Worm (Caenorhabditis elegans): ENCODE data around the gene R07B7.10.

ce11 chrV:12048445-12048844, 34.6 kb upstream of the R07B7.10 start, which contains the start of gene dars-2:
- no peak for TF ChIP-seq ceh-82 (tag; optimal IDR thresholded peaks at IDR 0.05)
- TF ChIP-seq unc-86 (tag; optimal IDR thresholded peaks at IDR 0.05): no peak
- TF ChIP-seq aly-2 (tag; optimal IDR thresholded peaks at IDR 0.05): no peak
